Worm (Caenorhabditis elegans): ENCODE results near the gene F08G2.5.

DNA sequence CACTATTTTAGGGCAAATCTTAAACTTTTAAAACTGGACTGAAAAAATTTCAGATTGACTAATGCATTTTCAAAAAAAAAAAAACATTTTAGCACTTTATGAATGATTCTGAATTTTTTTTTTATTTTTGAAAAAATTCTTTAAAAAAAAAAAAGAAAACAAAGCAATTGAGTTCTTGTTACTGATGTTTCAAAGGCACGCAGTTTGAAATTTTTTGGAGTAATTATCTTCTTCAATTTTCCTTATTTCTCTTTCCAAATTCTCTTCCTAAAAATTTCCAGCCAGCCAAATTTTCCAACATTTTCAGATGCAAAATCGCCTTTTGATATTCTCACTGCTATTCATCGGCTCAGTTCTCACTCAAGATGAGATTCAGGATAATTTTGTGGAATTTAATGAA, 18.6 kb upstream of the F08G2.5 start, which contains the start of gene F08G2.8:
- TF ChIP-seq K11D2.4 (GFP tag; IDR thresholded peaks at IDR 0.05) (no peak), nhr-90 (tag; optimal IDR thresholded peaks at IDR 0.05) (no peak)
